Fruit fly (Drosophila melanogaster) whole organism, prepupa: ENCODE measurements around the gene CG42637.
A peak's percentile ranks its signal among the peaks of the same experiment; 100 is the strongest.

Experiments
- CG10669 ChIP-seq: fragments of 200-800 bp; sonication (Bioruptor generic); optimal IDR thresholded peaks from 3 replicates; lab custom pipeline; 2018; ENCODE audit warnings: missing biosample characterization, mild to moderate bottlenecking, missing genetic modification characterization, moderate library complexity
- CG11762 ChIP-seq: fragments of 200-800 bp; sonication (Bioruptor generic); optimal IDR thresholded peaks from 3 replicates; lab custom pipeline; 2016; ENCODE audit warnings: missing biosample characterization, missing genetic modification characterization; ENCODE audit not compliant: insufficient read depth
- CG11902 ChIP-seq: fragments of 200-800 bp; sonication (Bioruptor generic); optimal IDR thresholded peaks from 3 replicates; lab custom pipeline; 2016; ENCODE audit warnings: missing biosample characterization, missing genetic modification characterization
- CG15336 ChIP-seq: fragments of 200-800 bp; sonication (Bioruptor generic); IDR thresholded peaks from 2 replicates; pipeline ENCODE4 v1.3.6; 2022; ENCODE audit warnings: missing biosample characterization, missing genetic modification characterization
- CG1621 ChIP-seq: fragments of 200-800 bp; sonication (Bioruptor generic); optimal IDR thresholded peaks from 3 replicates; lab custom pipeline; 2018; ENCODE audit warnings: missing biosample characterization, mild to moderate bottlenecking, missing genetic modification characterization
- CG16779 ChIP-seq: fragments of 200-800 bp; sonication (Bioruptor generic); optimal IDR thresholded peaks from 3 replicates; lab custom pipeline; 2017; ENCODE audit warnings: missing biosample characterization, mild to moderate bottlenecking, missing genetic modification characterization
- CG31627 ChIP-seq: fragments of 200-800 bp; sonication (Bioruptor generic); optimal IDR thresholded peaks from 3 replicates; lab custom pipeline; 2016; ENCODE audit warnings: missing biosample characterization, missing genetic modification characterization
- CG32006 ChIP-seq: fragments of 200-800 bp; sonication (Bioruptor generic); optimal IDR thresholded peaks from 3 replicates; lab custom pipeline; 2017; ENCODE audit warnings: missing biosample characterization, mild to moderate bottlenecking, missing genetic modification characterization
- CG34406 ChIP-seq: fragments of 200-800 bp; sonication (Bioruptor generic); optimal IDR thresholded peaks from 3 replicates; lab custom pipeline; 2016; ENCODE audit warnings: missing biosample characterization, missing genetic modification characterization
- CG3919 ChIP-seq: fragments of 200-800 bp; sonication (Bioruptor generic); optimal IDR thresholded peaks from 3 replicates; lab custom pipeline; 2016; ENCODE audit warnings: missing biosample characterization, missing genetic modification characterization
- CG4318 ChIP-seq: fragments of 200-800 bp; sonication (Bioruptor generic); optimal IDR thresholded peaks from 3 replicates; lab custom pipeline; 2017; ENCODE audit warnings: missing biosample characterization, mild to moderate bottlenecking, missing genetic modification characterization
- CG6792 ChIP-seq: fragments of 200-800 bp; sonication (Bioruptor generic); optimal IDR thresholded peaks from 3 replicates; lab custom pipeline; 2016; ENCODE audit warnings: missing biosample characterization, missing genetic modification characterization
- CG6854 ChIP-seq: fragments of 200-800 bp; sonication (Bioruptor generic); optimal IDR thresholded peaks from 2 replicates; lab custom pipeline; 2017; ENCODE audit warnings: missing biosample characterization, mild to moderate bottlenecking, missing genetic modification characterization
- CG8632 ChIP-seq: fragments of 200-800 bp; sonication (Bioruptor generic); optimal IDR thresholded peaks from 3 replicates; lab custom pipeline; 2016; ENCODE audit warnings: missing biosample characterization, missing genetic modification characterization
- CG9139 ChIP-seq: fragments of 200-800 bp; sonication (Bioruptor generic); optimal IDR thresholded peaks from 3 replicates; lab custom pipeline; 2017; ENCODE audit warnings: missing biosample characterization, mild to moderate bottlenecking, missing genetic modification characterization
- Eip78C ChIP-seq: fragments of 200-800 bp; sonication (Bioruptor generic); peaks from one replicate; lab custom pipeline; 2016; ENCODE audit warnings: missing biosample characterization, missing genetic modification characterization
- Eip93F ChIP-seq: fragments of 200-800 bp; sonication (Bioruptor generic); optimal IDR thresholded peaks from 2 replicates; lab custom pipeline; 2016; ENCODE audit warnings: missing biosample characterization, mild to moderate bottlenecking, missing genetic modification characterization
- Ets96B ChIP-seq: fragments of 200-800 bp; optimal IDR thresholded peaks from 2 replicates; lab custom pipeline; 2019; ENCODE audit warnings: missing biosample characterization, mild to moderate bottlenecking, missing genetic modification characterization, moderate library complexity
- Gug ChIP-seq: fragments of 200-800 bp; sonication (Bioruptor generic); IDR thresholded peaks from 2 replicates; pipeline ENCODE4 v1.3.6; 2022; ENCODE audit warnings: missing biosample characterization, missing genetic modification characterization
- Hr38 ChIP-seq: sonication (Bioruptor generic); optimal IDR thresholded peaks from 2 replicates; lab custom pipeline; 2016; ENCODE audit warnings: missing biosample characterization, missing genetic modification characterization
- Hr39 ChIP-seq: fragments of 200-800 bp; sonication (Bioruptor generic); optimal IDR thresholded peaks from 2 replicates; lab custom pipeline; 2016; ENCODE audit warnings: missing biosample characterization, missing genetic modification characterization
- Hr4 ChIP-seq: fragments of 200-800 bp; sonication (Bioruptor generic); optimal IDR thresholded peaks from 3 replicates; lab custom pipeline; 2016; ENCODE audit warnings: missing biosample characterization, missing genetic modification characterization
- Lpt ChIP-seq: fragments of 200-800 bp; sonication (Bioruptor generic); optimal IDR thresholded peaks from 3 replicates; lab custom pipeline; 2016; ENCODE audit warnings: missing biosample characterization, missing genetic modification characterization
- Met ChIP-seq: fragments of 200-800 bp; sonication (Bioruptor generic); optimal IDR thresholded peaks from 3 replicates; lab custom pipeline; 2016; ENCODE audit warnings: missing biosample characterization, missing genetic modification characterization
- Smox ChIP-seq: fragments of 200-800 bp; sonication (Bioruptor generic); optimal IDR thresholded peaks from 3 replicates; lab custom pipeline; 2016; ENCODE audit warnings: missing biosample characterization, missing genetic modification characterization
- Sox102F ChIP-seq: fragments of 200-800 bp; sonication (Bioruptor generic); optimal IDR thresholded peaks from 2 replicates; lab custom pipeline; 2016; ENCODE audit warnings: missing biosample characterization, mild to moderate bottlenecking, missing genetic modification characterization
- Sox14 ChIP-seq: fragments of 200-800 bp; sonication (Bioruptor generic); optimal IDR thresholded peaks from 3 replicates; lab custom pipeline; 2016; ENCODE audit warnings: missing biosample characterization, missing genetic modification characterization
- Sox15 ChIP-seq: fragments of 200-800 bp; sonication (Bioruptor generic); optimal IDR thresholded peaks from 3 replicates; lab custom pipeline; 2016; ENCODE audit warnings: missing biosample characterization, missing genetic modification characterization
- acj6 ChIP-seq: fragments of 200-800 bp; sonication (Bioruptor generic); optimal IDR thresholded peaks from 3 replicates; lab custom pipeline; 2016; ENCODE audit warnings: missing biosample characterization, missing genetic modification characterization
- cyc ChIP-seq: fragments of 200-800 bp; sonication (Bioruptor generic); optimal IDR thresholded peaks from 3 replicates; lab custom pipeline; 2016; ENCODE audit warnings: missing biosample characterization, missing genetic modification characterization
- dac ChIP-seq: fragments of 200-800 bp; sonication (Bioruptor generic); optimal IDR thresholded peaks from 2 replicates; lab custom pipeline; 2017; ENCODE audit warnings: missing biosample characterization, mild to moderate bottlenecking, missing genetic modification characterization
- dsx ChIP-seq: fragments of 200-800 bp; optimal IDR thresholded peaks from 3 replicates; lab custom pipeline; 2019; ENCODE audit warnings: missing biosample characterization, mild to moderate bottlenecking, missing genetic modification characterization, moderate library complexity; ENCODE audit not compliant: poor library complexity, severe bottlenecking
- eg ChIP-seq: fragments of 200-800 bp; sonication (Bioruptor generic); IDR thresholded peaks from 3 replicates; pipeline ENCODE4 v1.3.6; 2022; ENCODE audit warnings: missing biosample characterization, missing genetic modification characterization
- esn ChIP-seq: fragments of 200-800 bp; sonication (Bioruptor generic); optimal IDR thresholded peaks from 2 replicates; lab custom pipeline; 2016; ENCODE audit warnings: missing biosample characterization, mild to moderate bottlenecking, missing genetic modification characterization, moderate library complexity
- fd59A ChIP-seq: fragments of 200-800 bp; sonication (Bioruptor generic); optimal IDR thresholded peaks from 2 replicates; lab custom pipeline; 2017; ENCODE audit warnings: missing biosample characterization, mild to moderate bottlenecking, missing genetic modification characterization, missing genetic modification reagents
- fd85E ChIP-seq: fragments of 200-800 bp; sonication (Bioruptor generic); optimal IDR thresholded peaks from 3 replicates; lab custom pipeline; 2016; ENCODE audit warnings: missing biosample characterization, missing genetic modification characterization
- fkh ChIP-seq: fragments of 200-800 bp; sonication (Bioruptor generic); optimal IDR thresholded peaks from 3 replicates; lab custom pipeline; 2017; ENCODE audit warnings: missing biosample characterization, mild to moderate bottlenecking, missing genetic modification characterization, moderate library complexity
- lz ChIP-seq: fragments of 200-800 bp; sonication (Bioruptor generic); optimal IDR thresholded peaks from 3 replicates; lab custom pipeline; 2016; ENCODE audit warnings: missing biosample characterization, missing genetic modification characterization
- net ChIP-seq: fragments of 200-800 bp; sonication (Bioruptor generic); optimal IDR thresholded peaks from 3 replicates; lab custom pipeline; 2016; ENCODE audit warnings: missing biosample characterization, missing genetic modification characterization
- pdm3 ChIP-seq: fragments of 200-800 bp; sonication (Bioruptor generic); optimal IDR thresholded peaks from 3 replicates; lab custom pipeline; 2016; ENCODE audit warnings: missing biosample characterization, missing genetic modification characterization
- spab ChIP-seq: fragments of 200-800 bp; sonication (Bioruptor generic); optimal IDR thresholded peaks from 2 replicates; lab custom pipeline; 2017; ENCODE audit warnings: missing biosample characterization, mild to moderate bottlenecking, missing genetic modification characterization, missing genetic modification reagents
- ss ChIP-seq, 2 experiments: fragments of 200-800 bp; sonication (Bioruptor generic); optimal IDR thresholded peaks; 2 replicates in 1 of 2; 3 replicates in 1 of 2; lab custom pipeline; 2017 to 2018; ENCODE audit warnings: mild to moderate bottlenecking in 2 of 2, missing biosample characterization in 2 of 2, missing genetic modification characterization in 2 of 2, moderate library complexity in 1 of 2
- topi ChIP-seq: fragments of 200-800 bp; sonication (Bioruptor generic); optimal IDR thresholded peaks from 3 replicates; lab custom pipeline; 2016; ENCODE audit warnings: missing biosample characterization, missing genetic modification characterization
- vri ChIP-seq: fragments of 200-800 bp; sonication (Bioruptor generic); optimal IDR thresholded peaks from 3 replicates; lab custom pipeline; 2016; ENCODE audit warnings: missing biosample characterization, mild to moderate bottlenecking, missing genetic modification characterization

CG42637 gene

DNA sequence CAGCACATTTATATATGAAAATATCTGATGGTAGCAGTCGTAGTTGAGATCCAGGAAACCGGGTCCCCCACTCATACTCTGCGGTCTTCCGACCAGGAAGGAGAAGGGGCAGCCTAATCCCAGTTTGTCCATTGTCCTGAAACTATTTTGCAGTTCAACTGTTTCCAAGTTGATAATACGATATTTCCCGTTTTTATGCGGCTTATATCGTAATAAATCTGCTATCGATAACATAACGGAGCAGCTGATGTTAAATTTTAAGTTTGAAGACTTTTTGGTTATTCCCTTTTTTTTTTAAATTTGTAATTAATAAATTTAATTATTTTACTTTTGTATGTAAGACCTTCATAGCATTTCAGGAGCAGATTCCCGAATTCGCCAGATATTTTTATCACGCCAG lies 7.7 kb upstream of the CG42637 start, which contains the start of gene CG14102:
TSS of gene CG14102 (minus strand) at position 187 of the 400 bp plus-strand sequence.
- TF ChIP-seq Eip93F (GFP tag; lab: Kevin White, UChicago) = no peak
- no peak for TF ChIP-seq CG6792 (GFP tag; lab: Kevin White, UChicago)
- TF ChIP-seq CG15336 (GFP tag; lab: Robert Waterston, UW) = no peak
- TF ChIP-seq CG31627 = no peak
- no peak for TF ChIP-seq Sox102F (GFP tag; lab: Kevin White, UChicago)
- no peak for TF ChIP-seq CG16779 (tag; lab: Kevin White, UChicago)
- TF ChIP-seq pdm3 (GFP tag; lab: Kevin White, UChicago) = no peak

DNA sequence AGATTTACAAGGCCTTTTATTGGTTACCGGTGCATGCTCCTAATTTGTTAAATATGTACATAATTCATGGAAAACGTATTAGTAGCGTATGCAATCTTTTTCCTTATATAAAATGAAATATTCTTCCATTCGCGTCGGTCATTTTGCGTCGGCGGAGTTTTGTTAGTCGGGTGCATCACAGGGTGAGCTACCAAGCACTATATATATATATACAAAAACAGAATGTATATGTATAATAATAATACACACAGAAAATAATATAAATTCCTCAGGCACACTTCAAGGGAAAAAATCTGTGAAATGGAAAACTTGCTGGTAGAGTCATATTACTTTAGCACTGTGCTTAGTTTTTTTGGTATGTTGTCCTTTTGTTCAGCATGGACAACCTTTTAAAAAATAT lies 5.6 kb upstream of the CG42637 start, which contains the start of gene Ir76a:
TSS of gene Ir76a (plus strand) at position 301 of the 400 bp plus-strand sequence.
- no peak for TF ChIP-seq Gug
- no peak for TF ChIP-seq fd59A
- TF ChIP-seq eg (GFP tag; lab: Robert Waterston, UW) = no peak
- no peak for TF ChIP-seq spab
- no peak for TF ChIP-seq topi (GFP tag; lab: Kevin White, UChicago)
- TF ChIP-seq ss (GFP tag; optimal IDR thresholded peaks at IDR 0.05; lab: Kevin White, UChicago) = no peak
- no peak for TF ChIP-seq CG31627
- TF ChIP-seq Hr39 (GFP tag; lab: Kevin White, UChicago) = no peak
- no peak for TF ChIP-seq Lpt (GFP tag; lab: Kevin White, UChicago)
- TF ChIP-seq CG16779 (tag; lab: Kevin White, UChicago) = no peak
- TF ChIP-seq Met (GFP tag; lab: Kevin White, UChicago) = no peak
- TF ChIP-seq CG9139 (GFP tag; lab: Kevin White, UChicago) = no peak

DNA sequence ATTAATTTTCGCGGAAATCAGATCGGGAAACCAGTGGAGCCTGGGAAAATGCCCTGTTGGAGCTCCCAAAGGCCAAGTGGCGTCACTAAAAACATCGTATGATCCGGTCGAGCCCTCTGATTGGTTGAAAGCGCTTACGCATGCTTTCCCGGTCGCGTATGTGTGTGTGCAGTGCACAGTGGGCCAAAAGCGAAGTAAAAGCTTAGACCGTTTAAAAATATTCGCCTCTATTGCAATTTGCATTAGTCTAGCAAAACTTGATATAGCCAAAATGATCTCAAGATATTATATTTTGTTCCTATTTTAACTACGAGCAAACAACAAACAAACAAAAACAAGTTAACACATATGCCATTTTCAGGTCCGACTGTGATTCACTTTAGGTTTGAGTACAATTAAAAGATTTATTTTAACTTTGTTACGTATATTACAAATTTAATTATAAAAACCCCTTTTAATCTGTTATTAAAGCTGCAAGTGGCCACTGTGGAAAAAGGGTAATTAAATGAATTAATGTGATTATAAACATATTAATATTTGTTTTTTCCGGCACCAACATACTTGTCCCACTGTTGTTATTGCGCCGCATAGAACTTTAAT lies 934 bp upstream of the CG42637 start:
- TF ChIP-seq Met (GFP tag; lab: Kevin White, UChicago) (peak; percentile 91), fkh (no peak), CG3919 (peak; percentile 89), fd59A (peak; percentile 87), dac (peak; percentile 87), Gug (peak; percentile 63), vri (GFP tag; lab: Kevin White, UChicago) (peak; percentile 83), CG34406 (GFP tag; lab: Kevin White, UChicago) (peak; percentile 89), acj6 (GFP tag; lab: Kevin White, UChicago) (peak; percentile 90), Hr38 (GFP tag; lab: Kevin White, UChicago) (no peak), CG11762 (GFP tag; lab: Kevin White, UChicago) (peak; percentile 89), Sox102F (GFP tag; lab: Kevin White, UChicago) (peak; percentile 90), CG9139 (GFP tag; lab: Kevin White, UChicago) (peak; percentile 58), Ets96B (peak; percentile 88), dsx (GFP tag; lab: Kevin White, UChicago) (peak; percentile 81), Hr4 (GFP tag; lab: Kevin White, UChicago) (peak; percentile 92), lz (peak; percentile 90), eg (GFP tag; lab: Robert Waterston, UW) (peak; percentile 81), Eip93F (GFP tag; lab: Kevin White, UChicago) (peak; percentile 64), CG10669 (GFP tag; lab: Kevin White, UChicago) (peak; percentile 90), CG32006 (GFP tag; lab: Kevin White, UChicago) (peak; percentile 96), spab (peak; percentile 88), Hr39 (GFP tag; lab: Kevin White, UChicago) (peak; percentile 86), CG1621 (peak; percentile 72), Sox15 (GFP tag; lab: Kevin White, UChicago) (peak; percentile 77), fd85E (GFP tag; lab: Kevin White, UChicago) (peak; percentile 71), CG15336 (GFP tag; lab: Robert Waterston, UW) (peak; percentile 83), net (GFP tag; lab: Kevin White, UChicago) (peak; percentile 95), CG8632 (GFP tag; lab: Kevin White, UChicago) (peak; percentile 89), Lpt (GFP tag; lab: Kevin White, UChicago) (peak; percentile 85), CG11902 (GFP tag; lab: Kevin White, UChicago) (peak; percentile 69), cyc (GFP tag; lab: Kevin White, UChicago) (peak; percentile 76), Sox14 (peak; percentile 93), Eip78C (GFP tag; lab: Kevin White, UChicago) (peak; percentile 98), Smox (GFP tag; lab: Kevin White, UChicago) (peak; percentile 89), esn (peak; percentile 94), CG6854 (GFP tag; lab: Kevin White, UChicago) (peak; percentile 59), topi (GFP tag; lab: Kevin White, UChicago) (peak; percentile 90), CG4318 (peak; percentile 90)
